Fruit fly (Drosophila melanogaster) whole organism, embryonic: ENCODE data around the gene Dlip1.

Experiments used
- Antp ChIP-seq: fragments of 200-800 bp; sonication (Bioruptor generic); optimal IDR thresholded peaks from 3 replicates; lab custom pipeline; 2016; ENCODE audit warnings: missing biosample characterization, missing genetic modification characterization
- Atf6 ChIP-seq: fragments of 200-800 bp; sonication (Bioruptor generic); IDR thresholded peaks from 2 replicates; pipeline ENCODE4 v1.3.6; 2022; ENCODE audit warnings: missing biosample characterization, missing genetic modification characterization
- BEAF-32 ChIP-seq: fragments of 200-800 bp; sonication (Bioruptor generic); optimal IDR thresholded peaks from 3 replicates; lab custom pipeline; 2017; ENCODE audit warnings: missing biosample characterization, missing genetic modification characterization, mild to moderate bottlenecking, moderate library complexity, missing genetic modification reagents
- CG1024 ChIP-seq: fragments of 200-800 bp; sonication (Bioruptor generic); IDR thresholded peaks from 2 replicates; pipeline ENCODE4 v1.3.6; 2022; ENCODE audit warnings: missing biosample characterization, missing genetic modification characterization
- CG10543 ChIP-seq: fragments of 200-800 bp; sonication (Bioruptor generic); optimal IDR thresholded peaks from 3 replicates; lab custom pipeline; 2017; ENCODE audit warnings: missing biosample characterization, mild to moderate bottlenecking, missing genetic modification characterization, moderate library complexity
- CG10654 ChIP-seq: fragments of 200-800 bp; sonication (Bioruptor generic); optimal IDR thresholded peaks from 2 replicates; lab custom pipeline; 2016; ENCODE audit warnings: missing biosample characterization, missing genetic modification characterization
- CG15479 ChIP-seq: fragments of 200-800 bp; sonication (Bioruptor generic); optimal IDR thresholded peaks from 3 replicates; lab custom pipeline; 2019; ENCODE audit warnings: missing biosample characterization, mild to moderate bottlenecking, missing genetic modification characterization, moderate library complexity
- CG17385 ChIP-seq: fragments of 200-800 bp; sonication (Bioruptor generic); optimal IDR thresholded peaks from 3 replicates; lab custom pipeline; 2018; ENCODE audit warnings: missing biosample characterization, mild to moderate bottlenecking, missing genetic modification characterization
- CG17568 ChIP-seq: fragments of 200-800 bp; sonication (Bioruptor generic); optimal IDR thresholded peaks from 2 replicates; lab custom pipeline; 2018; ENCODE audit warnings: missing biosample characterization, mild to moderate bottlenecking, missing genetic modification characterization, moderate library complexity
- CG1832 ChIP-seq: fragments of 200-800 bp; sonication (Bioruptor generic); optimal IDR thresholded peaks from 2 replicates; lab custom pipeline; 2017; ENCODE audit warnings: missing biosample characterization, mild to moderate bottlenecking, missing genetic modification characterization, inconsistent platforms
- CG3163 ChIP-seq: fragments of 200-800 bp; sonication (Bioruptor generic); optimal IDR thresholded peaks from 3 replicates; lab custom pipeline; 2016; ENCODE audit warnings: missing biosample characterization, missing genetic modification characterization
- CG32772 ChIP-seq: fragments of 200-800 bp; sonication (Bioruptor generic); IDR thresholded peaks from 2 replicates; pipeline ENCODE4 v1.3.6; 2022; ENCODE audit warnings: missing biosample characterization, missing genetic modification characterization
- CG8388 ChIP-seq: fragments of 200-800 bp; sonication (Bioruptor generic); optimal IDR thresholded peaks from 2 replicates; lab custom pipeline; 2019; ENCODE audit warnings: missing biosample characterization, mild to moderate bottlenecking, missing genetic modification characterization, moderate library complexity
- CG9797 ChIP-seq: fragments of 200-800 bp; sonication (Bioruptor generic); optimal IDR thresholded peaks from 3 replicates; lab custom pipeline; 2018; ENCODE audit warnings: missing biosample characterization, mild to moderate bottlenecking, missing genetic modification characterization
- CG9817 ChIP-seq: fragments of 200-800 bp; sonication (Bioruptor generic); optimal IDR thresholded peaks from 2 replicates; lab custom pipeline; 2018; ENCODE audit warnings: missing biosample characterization, mild to moderate bottlenecking, missing genetic modification characterization, moderate library complexity
- Camta ChIP-seq: fragments of 200-800 bp; sonication (Bioruptor generic); optimal IDR thresholded peaks from 2 replicates; lab custom pipeline; 2016; ENCODE audit warnings: missing biosample characterization, missing genetic modification characterization
- Dfd ChIP-seq, 2 experiments: fragments of >200 bp; optimal IDR thresholded peaks; 2 replicates each; lab custom pipeline; 2017; ENCODE audit warnings: missing biosample characterization in 2 of 2, missing genetic modification characterization in 2 of 2
- Drgx ChIP-seq: fragments of 200-800 bp; sonication (Bioruptor generic); IDR thresholded peaks from 2 replicates; pipeline ENCODE4 v1.3.6; 2022; ENCODE audit warnings: missing biosample characterization, missing genetic modification characterization
- E2f2 ChIP-seq: fragments of 200-800 bp; sonication (Bioruptor generic); IDR thresholded peaks from 2 replicates; pipeline ENCODE4 v1.3.6; 2022; ENCODE audit warnings: missing biosample characterization, missing genetic modification characterization
- Eip74EF ChIP-seq, 2 experiments: fragments of 200-800 bp in 1 of 2; fragments of >200 bp in 1 of 2; sonication (Bioruptor generic) in 1 of 2; optimal IDR thresholded peaks; 2 replicates each; lab custom pipeline; 2017 to 2019; ENCODE audit warnings: missing biosample characterization in 2 of 2, missing genetic modification characterization in 2 of 2, mild to moderate bottlenecking in 1 of 2, moderate library complexity in 1 of 2
- Elba2 ChIP-seq: fragments of 200-800 bp; sonication (Bioruptor generic); optimal IDR thresholded peaks from 3 replicates; lab custom pipeline; 2016; ENCODE audit warnings: missing biosample characterization, missing genetic modification characterization
- Max ChIP-seq: fragments of 200-800 bp; sonication (Bioruptor generic); optimal IDR thresholded peaks from 2 replicates; lab custom pipeline; 2016; ENCODE audit warnings: missing biosample characterization, mild to moderate bottlenecking, missing genetic modification characterization
- Med ChIP-seq: fragments of 200-800 bp; sonication (Bioruptor generic); peaks from one replicate; lab custom pipeline; 2016; ENCODE audit warnings: missing biosample characterization, missing genetic modification characterization, mild to moderate bottlenecking, inconsistent platforms, moderate library complexity
- Nf-YA ChIP-seq: fragments of 200-800 bp; sonication (Bioruptor generic); IDR thresholded peaks from 2 replicates; pipeline ENCODE4 v1.3.6; 2022; ENCODE audit warnings: missing biosample characterization, missing genetic modification characterization
- Pdp1 ChIP-seq, 2 experiments: fragments of 200-800 bp; sonication (Bioruptor generic); optimal IDR thresholded peaks; 3 replicates each; lab custom pipeline; 2016; ENCODE audit warnings: missing biosample characterization in 2 of 2, missing genetic modification characterization in 2 of 2, mild to moderate bottlenecking in 1 of 2, moderate library complexity in 1 of 2
- Trl ChIP-seq, 3 experiments: fragments of >200 bp in 2 of 3; fragments of 200-800 bp in 1 of 3; sonication (Bioruptor generic) in 1 of 3; optimal IDR thresholded peaks; 2 replicates in 1 of 3; 3 replicates in 2 of 3; lab custom pipeline; 2016 to 2017; ENCODE audit warnings: missing biosample characterization in 1 of 3, missing genetic modification characterization in 1 of 3
- Xrp1 ChIP-seq: fragments of 200-800 bp; sonication (Bioruptor generic); IDR thresholded peaks from 2 replicates; pipeline ENCODE4 v1.3.6; 2022; ENCODE audit warnings: missing biosample characterization, missing genetic modification characterization
- ato ChIP-seq: fragments of 200-800 bp; sonication (Bioruptor generic); IDR thresholded peaks from 2 replicates; pipeline ENCODE4 v1.3.6; 2022; ENCODE audit warnings: missing biosample characterization, missing genetic modification characterization; ENCODE audit not compliant: partially characterized antibody
- cg ChIP-seq: fragments of 200-800 bp; sonication (Bioruptor generic); optimal IDR thresholded peaks from 3 replicates; lab custom pipeline; 2019; ENCODE audit warnings: missing biosample characterization, mild to moderate bottlenecking, missing genetic modification characterization, moderate library complexity
- chinmo ChIP-seq: fragments of 200-800 bp; sonication (Bioruptor generic); IDR thresholded peaks from 4 replicates; pipeline ENCODE4 v1.3.6; 2022; ENCODE audit warnings: missing biosample characterization, missing genetic modification characterization; ENCODE audit not compliant: partially characterized antibody
- crol ChIP-seq: fragments of 200-800 bp; sonication (Bioruptor generic); IDR thresholded peaks from 2 replicates; pipeline ENCODE4 v1.3.6; 2022; ENCODE audit warnings: missing biosample characterization, missing genetic modification characterization
- crp ChIP-seq, 2 experiments: fragments of 200-800 bp; sonication (Bioruptor generic); optimal IDR thresholded peaks; 2 replicates in 1 of 2; 3 replicates in 1 of 2; lab custom pipeline; 2017; ENCODE audit warnings: missing biosample characterization in 2 of 2, missing genetic modification characterization in 2 of 2, mild to moderate bottlenecking in 1 of 2, moderate library complexity in 1 of 2
- dan ChIP-seq: fragments of 200-800 bp; sonication (Bioruptor generic); IDR thresholded peaks from 2 replicates; pipeline ENCODE4 v1.3.6; 2022; ENCODE audit warnings: missing biosample characterization, missing genetic modification characterization
- dm ChIP-seq: fragments of 200-800 bp; sonication (Bioruptor generic); optimal IDR thresholded peaks from 3 replicates; lab custom pipeline; 2016; ENCODE audit warnings: missing biosample characterization, missing genetic modification characterization
- esg ChIP-seq: fragments of 200-800 bp; sonication (Bioruptor generic); conservative IDR thresholded peaks from 2 replicates; pipeline ENCODE4 v1.3.6; 2022; ENCODE audit warnings: missing biosample characterization, missing genetic modification characterization
- ewg ChIP-seq: fragments of 200-800 bp; sonication (Bioruptor generic); optimal IDR thresholded peaks from 3 replicates; lab custom pipeline; 2017; ENCODE audit warnings: mild to moderate bottlenecking, missing biosample characterization, missing genetic modification reagents, missing genetic modification characterization
- jumu ChIP-seq: fragments of 200-800 bp; sonication (Bioruptor generic); optimal IDR thresholded peaks from 3 replicates; lab custom pipeline; 2016; ENCODE audit warnings: missing biosample characterization, missing genetic modification characterization
- kni ChIP-seq: fragments of 200-800 bp; sonication (Bioruptor generic); optimal IDR thresholded peaks from 3 replicates; lab custom pipeline; 2017; ENCODE audit warnings: mild to moderate bottlenecking, missing biosample characterization, missing genetic modification reagents, missing genetic modification characterization
- lilli ChIP-seq: fragments of 200-800 bp; sonication (Bioruptor generic); optimal IDR thresholded peaks from 3 replicates; lab custom pipeline; 2016; ENCODE audit warnings: missing biosample characterization, missing genetic modification characterization
- lola ChIP-seq, 3 experiments: fragments of >200 bp in 2 of 3; fragments of 200-800 bp in 1 of 3; sonication (Bioruptor generic) in 1 of 3; optimal IDR thresholded peaks; 2 replicates each; lab custom pipeline; 2017 to 2019; ENCODE audit warnings: missing biosample characterization in 3 of 3, missing genetic modification characterization in 3 of 3, mild to moderate bottlenecking in 1 of 3, moderate library complexity in 1 of 3
- odd ChIP-seq: fragments of 200-800 bp; sonication (Bioruptor generic); optimal IDR thresholded peaks from 2 replicates; lab custom pipeline; 2017; ENCODE audit warnings: missing biosample characterization, mild to moderate bottlenecking, missing genetic modification characterization
- sens ChIP-seq: fragments of 200-800 bp; sonication (Bioruptor generic); peaks from one replicate; lab custom pipeline; 2016; ENCODE audit warnings: missing biosample characterization, missing genetic modification characterization
- sens-2 ChIP-seq: fragments of 200-800 bp; sonication (Bioruptor generic); IDR thresholded peaks from 2 replicates; pipeline ENCODE4 v1.3.6; 2022; ENCODE audit warnings: missing biosample characterization, missing genetic modification characterization
- sug ChIP-seq: fragments of 200-800 bp; optimal IDR thresholded peaks from 2 replicates; lab custom pipeline; 2019; ENCODE audit warnings: missing biosample characterization, mild to moderate bottlenecking, missing genetic modification characterization, moderate library complexity
- z ChIP-seq: fragments of 200-800 bp; sonication (Bioruptor generic); IDR thresholded peaks from 3 replicates; pipeline ENCODE4 v1.3.6; 2022; ENCODE audit warnings: missing biosample characterization, missing genetic modification characterization

The Dlip1 gene

DNA sequence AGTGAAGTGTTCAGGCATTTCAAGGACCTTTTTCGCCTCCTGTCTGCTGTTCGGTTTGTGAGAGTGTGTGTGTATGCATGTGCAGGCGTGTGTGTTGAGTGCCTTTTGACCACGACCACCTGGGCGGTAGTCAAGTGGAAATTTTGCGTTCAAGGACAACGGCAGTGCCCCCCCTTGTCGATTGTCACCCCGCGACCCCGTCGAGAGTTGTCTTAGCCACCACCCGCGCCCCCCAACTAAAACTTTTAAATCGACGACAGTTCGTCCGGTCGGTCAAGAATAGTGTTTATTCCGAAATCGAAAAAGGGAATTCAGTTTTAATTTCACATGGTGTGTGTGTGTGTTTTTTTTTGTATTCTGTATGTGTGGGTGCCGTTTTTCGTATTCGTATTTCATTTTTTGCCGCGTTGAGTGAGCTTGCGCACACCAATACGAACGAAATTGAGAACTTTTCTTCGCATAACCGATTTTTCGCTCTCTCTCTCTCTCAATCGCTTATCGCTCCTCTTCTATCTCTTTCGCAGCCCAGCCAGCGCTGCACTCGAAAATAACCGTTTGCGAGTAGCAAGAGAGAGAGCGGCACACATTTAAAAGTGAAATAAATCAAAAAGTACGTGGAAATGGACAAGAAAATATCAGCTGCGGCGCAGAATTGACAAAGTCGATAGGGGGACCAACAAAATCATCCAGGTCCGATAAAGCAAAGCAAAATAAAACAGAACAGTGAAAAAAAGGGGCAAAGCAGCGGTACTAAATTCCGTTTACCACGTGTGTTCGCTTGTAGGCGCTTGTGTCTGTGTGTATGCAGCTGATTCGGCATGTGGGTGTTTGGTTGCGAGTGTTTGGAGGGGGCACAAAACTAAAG lies 5.5 kb downstream of the Dlip1 start (continued):
- TF ChIP-seq Trl (optimal IDR thresholded peaks at IDR 0.05; lab: Kevin White, UChicago) (peak; percentile 70 to 90), Trl (GFP tag; optimal IDR thresholded peaks at IDR 0.05; lab: Kevin White, UChicago) (peak; percentile 30), crp (GFP tag; optimal IDR thresholded peaks at IDR 0.05; lab: Kevin White, UChicago) (peak in 1 of 2 experiments; percentile 22), CG1832 (peak; percentile 65), kni (GFP tag; lab: Kevin White, UChicago) (peak; percentile 35), Eip74EF (GFP tag; optimal IDR thresholded peaks at IDR 0.05; lab: Kevin White, UChicago) (peak in 1 of 2 experiments; percentile 43), odd (GFP tag; lab: Kevin White, UChicago) (peak; percentile 25), CG15479 (GFP tag; lab: Kevin White, UChicago) (peak; percentile 9), lilli (GFP tag; lab: Kevin White, UChicago) (no peak), Xrp1 (no peak), Pdp1 (GFP tag; optimal IDR thresholded peaks at IDR 0.05; lab: Kevin White, UChicago) (peak in 1 of 2 experiments; percentile 8), sens (peak; percentile 48), CG1024 (GFP tag; lab: Robert Waterston, UW) (no peak), z (GFP tag; lab: Robert Waterston, UW) (peak; percentile 90), dm (peak; percentile 74), CG10543 (GFP tag; lab: Kevin White, UChicago) (peak; percentile 13), sug (tag; lab: Kevin White, UChicago) (peak; percentile 71), lola (GFP tag; optimal IDR thresholded peaks at IDR 0.05; lab: Kevin White, UChicago) (peak in 1 of 3 experiments; percentile 6), Max (peak; percentile 31), cg (peak; percentile 82), Med (peak; percentile 26), dan (GFP tag; lab: Robert Waterston, UW) (no peak), Drgx (GFP tag; lab: Robert Waterston, UW) (0 out of 2 replicates have a peak, but pooled peaks have one; percentile 46), chinmo (GFP tag; lab: Robert Waterston, UW) (peak; percentile 84; the same call in 3 of the 4 replicates), ewg (GFP tag; lab: Kevin White, UChicago) (peak; percentile 51), CG3163 (no peak)

DNA sequence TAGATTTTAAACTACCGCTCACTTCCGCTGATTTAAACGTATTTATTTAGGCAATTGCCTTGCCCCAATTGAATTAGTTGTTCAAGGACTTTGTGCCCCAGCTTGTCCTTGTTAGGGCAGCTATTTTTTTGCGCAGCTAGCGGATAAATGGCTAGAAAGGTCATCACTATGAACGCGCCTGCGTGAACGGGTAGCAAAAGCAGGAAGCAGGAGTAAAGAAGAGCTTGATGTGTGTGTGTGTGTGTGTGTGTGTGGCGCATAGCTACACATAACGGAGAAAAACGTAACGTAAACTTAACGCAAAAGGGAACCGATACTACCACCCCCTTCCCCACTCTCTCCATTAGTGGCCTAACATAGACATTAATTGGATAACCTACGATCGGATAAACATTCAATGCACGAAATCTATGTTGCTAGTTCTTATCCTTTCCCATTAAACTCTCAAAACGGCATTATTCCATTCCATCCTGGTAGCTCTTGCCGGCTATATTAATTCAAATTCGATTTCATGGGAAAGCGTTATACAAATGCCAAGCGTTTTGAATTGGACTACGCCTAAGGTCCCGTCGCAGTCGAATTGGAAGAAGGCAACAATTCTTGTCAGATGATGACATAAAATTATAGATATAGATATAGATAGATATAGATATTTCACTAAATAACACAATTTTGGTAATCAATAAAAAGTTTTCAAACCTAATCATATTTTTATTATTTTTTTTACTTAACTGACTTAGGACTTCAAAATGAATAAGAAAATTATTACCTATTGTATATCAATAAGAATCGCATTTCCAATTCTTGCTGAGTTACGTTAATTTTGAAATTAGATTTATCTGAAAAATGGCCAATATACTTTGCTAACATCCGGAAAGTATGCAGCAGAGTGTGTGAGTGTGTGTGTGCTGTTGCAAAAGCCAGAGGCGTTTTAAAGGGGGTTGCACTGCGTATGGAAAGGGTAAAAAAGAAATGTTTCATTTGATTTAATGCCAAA lies 6.4 kb downstream of the Dlip1 start:
- TF ChIP-seq CG10654 (GFP tag; lab: Kevin White, UChicago) (no peak), CG32772 (GFP tag; lab: Robert Waterston, UW) (no peak), jumu (GFP tag; lab: Kevin White, UChicago) (no peak), CG9797 (GFP tag; lab: Kevin White, UChicago) (no peak), BEAF-32 (no peak), Atf6 (GFP tag; lab: Robert Waterston, UW) (no peak), Nf-YA (GFP tag; lab: Robert Waterston, UW) (no peak), sens-2 (no peak), Elba2 (GFP tag; lab: Kevin White, UChicago) (peak; percentile 78), Antp (GFP tag; lab: Kevin White, UChicago) (no peak), Dfd (GFP tag; optimal IDR thresholded peaks at IDR 0.05; lab: Kevin White, UChicago) (no peak), CG9817 (tag; lab: Kevin White, UChicago) (no peak), E2f2 (GFP tag; lab: Robert Waterston, UW) (no peak), ewg (GFP tag; lab: Kevin White, UChicago) (peak; percentile 74), CG8388 (no peak), CG15479 (GFP tag; lab: Kevin White, UChicago) (peak; percentile 18), esg (GFP tag; lab: Robert Waterston, UW) (no peak), CG17568 (no peak), CG17385 (GFP tag; lab: Kevin White, UChicago) (no peak), crol (GFP tag; lab: Robert Waterston, UW) (0 out of 2 replicates have a peak, but pooled peaks have one; percentile 10), Camta (no peak), ato (GFP tag; lab: Robert Waterston, UW) (no peak)
